Worm (Caenorhabditis elegans) whole organism, L3 larva: ENCODE results near the gene Y41D4B.17.

Experiments used
- ama-1 ChIP-seq: fragments of 150-350 bp; optimal IDR thresholded peaks from 2 replicates; lab custom pipeline; 2018
- fkh-10 ChIP-seq: sonication (generic microtip); optimal IDR thresholded peaks from 2 replicates; lab custom pipeline; 2017; ENCODE audit warnings: missing biosample characterization, missing genetic modification reagents, missing genetic modification characterization
- nhr-28 ChIP-seq: fragments of 150-350 bp; optimal IDR thresholded peaks from 2 replicates; lab custom pipeline; 2014; ENCODE audit warnings: missing biosample characterization, missing genetic modification characterization
- snpc-4 ChIP-seq: fragments of 150-350 bp; optimal IDR thresholded peaks from 2 replicates; lab custom pipeline; 2014; ENCODE audit warnings: missing biosample characterization, missing genetic modification characterization

DNA sequence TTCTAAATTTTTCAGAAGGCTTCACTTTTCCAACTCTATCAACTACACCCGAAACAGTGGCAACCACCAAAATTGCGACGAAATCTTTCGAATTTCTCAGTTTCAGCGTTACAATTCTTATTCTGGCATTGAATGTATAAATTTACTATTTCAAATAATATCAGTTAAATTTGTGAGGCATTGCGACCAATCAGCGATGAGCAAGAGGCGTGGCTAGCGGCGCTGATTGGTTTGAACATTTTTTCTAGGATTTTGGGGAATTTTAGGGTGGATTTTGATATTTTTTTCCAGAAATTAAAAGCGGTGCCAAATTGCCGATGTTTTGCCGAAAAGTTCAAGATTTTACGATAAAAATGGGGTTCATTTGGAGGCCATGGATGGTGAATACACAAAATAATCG, 7.7 kb downstream of the Y41D4B.17 start:
- no peak for TF ChIP-seq nhr-28 (tag; lab: Kevin White, UChicago)
- no peak for TF ChIP-seq snpc-4
- TF ChIP-seq ama-1 (lab: Kevin White, UChicago): no peak
- TF ChIP-seq fkh-10 (GFP tag; lab: Kevin White, UChicago): no peak
